Fruit fly (Drosophila melanogaster): ENCODE data around the gene Doc3.
A peak's percentile ranks its signal among the peaks of the same experiment; 100 is the strongest.

The Doc3 gene

DNA sequence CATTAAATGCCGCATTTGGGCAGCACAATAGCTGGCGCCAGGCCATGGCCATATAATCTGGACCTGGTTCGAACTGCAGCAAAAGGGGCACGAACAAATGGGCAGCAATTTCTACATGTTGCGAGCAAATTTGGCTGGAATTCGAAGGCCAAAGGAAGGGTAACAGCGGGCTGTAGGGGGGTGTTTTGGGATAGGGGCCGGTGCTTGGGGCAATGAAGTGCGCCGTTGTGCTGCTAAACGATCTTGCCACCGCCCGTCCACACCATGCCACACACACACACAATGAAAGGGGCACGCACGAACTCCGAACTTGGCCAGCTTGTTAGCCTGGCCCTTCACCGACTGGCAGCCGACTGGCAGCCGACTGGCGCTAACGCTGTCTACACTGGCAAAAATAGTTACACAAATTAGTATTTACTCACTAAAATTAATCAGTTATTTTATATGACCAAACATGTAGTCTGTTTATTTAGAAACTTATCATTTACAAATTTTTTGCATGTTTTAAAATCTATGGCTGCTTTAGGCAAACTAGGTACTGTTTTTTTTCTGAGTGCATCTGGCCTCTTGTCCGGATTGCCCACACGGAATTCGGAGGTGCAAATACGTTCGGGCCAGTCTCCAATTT lies 29.1 kb downstream of the Doc3 start (continued):
- no peak for TF ChIP-seq mirr (GFP tag; optimal IDR thresholded peaks at IDR 0.05)
- TF ChIP-seq lov (optimal IDR thresholded peaks at IDR 0.05) = no peak
- TF ChIP-seq lov (GFP tag; IDR thresholded peaks at IDR 0.05) = peak; percentile 34; the same call in 1 of the 3 replicates
- TF ChIP-seq lola (GFP tag; optimal IDR thresholded peaks at IDR 0.05) = peak in 1 of 3 experiments; percentile 72
- TF ChIP-seq Sox102F (GFP tag; optimal IDR thresholded peaks at IDR 0.05) = peak; percentile 50
- peak; percentile 33 for TF ChIP-seq Sry-δ (GFP tag; optimal IDR thresholded peaks at IDR 0.05)
- TF ChIP-seq Trl (optimal IDR thresholded peaks at IDR 0.05) = no peak
- TF ChIP-seq Trl (GFP tag; optimal IDR thresholded peaks at IDR 0.05) = no peak
- peak; percentile 30 for TF ChIP-seq CG15011 (GFP tag; optimal IDR thresholded peaks at IDR 0.05)

DNA sequence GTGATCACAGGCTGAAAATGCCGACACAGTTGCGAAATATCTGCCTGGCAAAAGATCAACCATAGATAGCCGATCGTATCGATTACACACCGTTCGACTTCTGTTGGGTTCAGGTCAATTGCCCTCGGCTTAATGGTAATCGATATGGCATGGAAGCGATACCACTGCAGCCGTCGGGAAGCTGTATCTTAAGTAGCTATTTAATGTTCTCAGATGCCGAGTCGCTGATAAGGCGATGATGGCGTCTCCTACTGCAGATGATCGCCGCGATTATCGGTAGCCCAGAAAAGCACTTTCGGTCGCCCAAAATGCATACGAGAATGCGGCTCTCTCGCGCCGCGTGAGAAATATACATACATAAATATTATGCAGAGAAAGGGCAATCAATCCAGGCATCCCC lies 32.6 kb downstream of the Doc3 start:
- TF ChIP-seq ranshi (GFP tag; IDR thresholded peaks at IDR 0.05) (no peak), CG2129 (GFP tag; IDR thresholded peaks at IDR 0.05; ENCODE audit: partially characterized antibody) (no peak), ind (GFP tag; optimal IDR thresholded peaks at IDR 0.05) (no peak), jing (GFP tag; optimal IDR thresholded peaks at IDR 0.05) (no peak), sd (tag; optimal IDR thresholded peaks at IDR 0.05) (no peak), pnt (GFP tag; optimal IDR thresholded peaks at IDR 0.05) (no peak), wdn (GFP tag; IDR thresholded peaks at IDR 0.05) (no peak), CG4404 (GFP tag; IDR thresholded peaks at IDR 0.05) (no peak), BEAF-32 (GFP tag; optimal IDR thresholded peaks at IDR 0.05) (no peak), zen (tag; optimal IDR thresholded peaks at IDR 0.05) (peak; percentile 78), Lpt (GFP tag; optimal IDR thresholded peaks at IDR 0.05) (no peak), pros (GFP tag; optimal IDR thresholded peaks at IDR 0.05) (no peak), CG12155 (GFP tag; optimal IDR thresholded peaks at IDR 0.05) (no peak), CG2678 (tag; optimal IDR thresholded peaks at IDR 0.05) (no peak), CG15479 (GFP tag; optimal IDR thresholded peaks at IDR 0.05) (peak; percentile 83), pita (GFP tag; optimal IDR thresholded peaks at IDR 0.05) (no peak), Elba2 (GFP tag; optimal IDR thresholded peaks at IDR 0.05) (no peak), CG9215 (GFP tag; IDR thresholded peaks at IDR 0.05) (no peak), danr (GFP tag; IDR thresholded peaks at IDR 0.05) (no peak), CG18476 (GFP tag; optimal IDR thresholded peaks at IDR 0.05) (no peak), mam (GFP tag; optimal IDR thresholded peaks at IDR 0.05) (no peak), grn (GFP tag; optimal IDR thresholded peaks at IDR 0.05) (peak; percentile 59), Myb (GFP tag; optimal IDR thresholded peaks at IDR 0.05) (no peak)

DNA sequence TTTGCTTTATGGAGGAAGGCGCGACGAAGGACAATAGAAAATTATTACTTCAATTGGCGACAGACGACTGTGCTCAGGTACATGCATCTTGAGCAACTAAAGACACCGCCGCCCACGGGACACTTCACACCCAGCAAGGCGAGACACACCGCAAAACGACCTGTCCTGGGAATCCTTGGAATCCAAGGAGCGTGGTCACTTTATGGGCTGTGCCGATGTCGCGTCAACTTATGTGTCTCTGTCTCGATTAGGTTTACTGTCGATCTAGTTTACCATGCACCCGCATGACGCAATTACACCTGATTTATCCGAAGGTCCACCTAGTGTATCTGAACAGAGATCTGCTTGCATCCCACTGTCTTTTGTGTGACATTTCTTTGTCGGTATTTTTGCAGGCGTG lies 34.2 kb downstream of the Doc3 start:
- TF ChIP-seq gcm2 (GFP tag; optimal IDR thresholded peaks at IDR 0.05) = no peak
- no peak for TF ChIP-seq hth (optimal IDR thresholded peaks at IDR 0.05)
- TF ChIP-seq CG13624 (GFP tag; optimal IDR thresholded peaks at IDR 0.05) = no peak
- TF ChIP-seq cad (GFP tag; optimal IDR thresholded peaks at IDR 0.05) = peak; percentile 58
- TF ChIP-seq sr (GFP tag; IDR thresholded peaks at IDR 0.05) = no peak
- peak; percentile 88 for TF ChIP-seq zen (tag; optimal IDR thresholded peaks at IDR 0.05)
- TF ChIP-seq CG11247 (GFP tag; IDR thresholded peaks at IDR 0.05) = no peak

DNA sequence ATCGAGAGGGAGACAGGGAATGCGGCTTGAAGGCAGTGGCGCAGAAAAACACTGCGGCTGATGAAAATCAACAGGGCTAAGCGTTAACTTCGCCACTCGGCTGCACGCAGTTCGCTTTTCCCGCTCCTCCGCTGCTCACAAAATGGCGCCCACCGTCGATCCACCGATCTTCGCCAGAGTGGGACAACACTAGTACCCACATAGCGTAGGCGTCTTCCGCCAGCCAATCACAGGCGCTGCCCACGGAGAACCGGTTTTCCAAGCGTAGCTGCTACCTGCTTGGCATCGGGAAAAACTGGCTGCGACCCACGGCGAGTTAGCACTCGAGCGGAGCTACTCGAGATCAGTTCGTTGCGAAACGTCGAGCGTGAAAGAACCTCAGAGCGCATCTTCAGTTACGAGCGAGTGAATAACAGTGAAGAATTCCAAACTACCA lies 36.1 kb downstream of the Doc3 start, which contains the start of gene Doc1:
Gene Doc1 (plus strand): TSS at position 334 of the 436 bp plus-strand sequence.
- TF ChIP-seq HLH3B (GFP tag; IDR thresholded peaks at IDR 0.05) (no peak), Fer3 (tag; optimal IDR thresholded peaks at IDR 0.05) (no peak), maf-S (GFP tag; optimal IDR thresholded peaks at IDR 0.05) (no peak), Doc2 (GFP tag; IDR thresholded peaks at IDR 0.05) (no peak), gem (tag; optimal IDR thresholded peaks at IDR 0.05) (no peak), H2.0 (GFP tag; IDR thresholded peaks at IDR 0.05) (no peak), dimm (GFP tag; IDR thresholded peaks at IDR 0.05) (no peak), CG6791 (GFP tag; IDR thresholded peaks at IDR 0.05; ENCODE audit: partially characterized antibody) (peak; percentile 61; the same call in 2 of the 3 replicates), twi (tag; optimal IDR thresholded peaks at IDR 0.05) (peak; percentile 11), Ets97D (GFP tag; optimal IDR thresholded peaks at IDR 0.05) (no peak), onecut (GFP tag; IDR thresholded peaks at IDR 0.05) (no peak), HHEX (GFP tag; optimal IDR thresholded peaks at IDR 0.05) (no peak)

Measured in whole organism, embryonic.